Worm (Caenorhabditis elegans): ENCODE data around the gene F01G10.5.

DNA sequence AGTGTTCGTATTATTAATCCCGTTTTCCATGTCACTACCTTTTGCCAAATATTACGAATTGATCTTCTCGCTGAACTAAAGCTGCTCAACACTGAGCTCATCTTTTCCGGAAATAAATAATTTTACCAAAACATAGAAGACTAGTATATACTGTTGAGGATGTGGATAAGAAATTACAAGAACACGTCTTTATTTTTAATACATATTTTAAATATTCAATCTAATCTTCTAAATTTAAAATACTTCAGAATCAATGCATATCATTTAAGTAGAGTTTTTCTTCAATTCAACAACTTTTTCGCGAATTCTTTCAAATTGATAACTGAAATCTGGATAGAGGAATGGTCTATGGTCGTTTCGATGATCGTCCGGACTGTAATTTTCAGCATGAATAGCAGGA lies 16.1 kb downstream of the F01G10.5 start, which contains the start of gene abt-1:
- TF ChIP-seq B0310.2 (tag; optimal IDR thresholded peaks at IDR 0.05), result no peak
- TF ChIP-seq ama-1 (optimal IDR thresholded peaks at IDR 0.05), result no peak
- no peak for TF ChIP-seq tbx-11 (GFP tag; IDR thresholded peaks at IDR 0.05)
- TF ChIP-seq hmg-4 (GFP tag; optimal IDR thresholded peaks at IDR 0.05), result no peak
- TF ChIP-seq hmbx-1 (tag; optimal IDR thresholded peaks at IDR 0.05), result no peak
- no peak for TF ChIP-seq sea-1 (GFP tag; conservative IDR thresholded peaks at IDR 0.05)
- no peak for TF ChIP-seq aly-1 (tag; optimal IDR thresholded peaks at IDR 0.05)
- no peak for TF ChIP-seq tra-4 (tag; optimal IDR thresholded peaks at IDR 0.05)
- TF ChIP-seq ceh-13 (GFP tag; optimal IDR thresholded peaks at IDR 0.05), result no peak
- TF ChIP-seq F13C5.2 (tag; optimal IDR thresholded peaks at IDR 0.05), result no peak

Data from whole organism, early embryonic.